Worm (Caenorhabditis elegans) whole organism, L3 larva: ENCODE data around the gene nas-24.

Source experiments
- ZK546.5 ChIP-seq: sonication (generic microtip); optimal IDR thresholded peaks from 2 replicates; lab custom pipeline; 2017; ENCODE audit warnings: missing biosample characterization, missing genetic modification characterization
- aly-2 ChIP-seq: fragments of 150-350 bp; optimal IDR thresholded peaks from 2 replicates; lab custom pipeline; 2014; ENCODE audit warnings: missing biosample characterization, missing genetic modification characterization
- ama-1 ChIP-seq: fragments of 150-350 bp; optimal IDR thresholded peaks from 2 replicates; lab custom pipeline; 2018
- ceh-16 ChIP-seq: sonication (generic microtip); optimal IDR thresholded peaks from 2 replicates; lab custom pipeline; 2017; ENCODE audit warnings: missing biosample characterization, missing genetic modification characterization
- ceh-82 ChIP-seq: fragments of 150-350 bp; optimal IDR thresholded peaks from 2 replicates; lab custom pipeline; 2014; ENCODE audit warnings: missing biosample characterization, missing genetic modification characterization
- egl-5 ChIP-seq: fragments of 150-350 bp; optimal IDR thresholded peaks from 2 replicates; lab custom pipeline; 2017; ENCODE audit warnings: missing biosample characterization, missing genetic modification reagents, missing genetic modification characterization, inconsistent platforms
- elt-1 ChIP-seq: fragments of 150-350 bp; optimal IDR thresholded peaks from 2 replicates; lab custom pipeline; 2014; ENCODE audit warnings: missing biosample characterization, missing genetic modification characterization
- elt-2 ChIP-seq: sonication (generic microtip); optimal IDR thresholded peaks from 2 replicates; lab custom pipeline; 2016; ENCODE audit warnings: missing genetic modification reagents, mild to moderate bottlenecking, missing genetic modification characterization, missing compliant biosample characterization
- elt-3 ChIP-seq, 3 experiments: fragments of 150-350 bp in 1 of 3; sonication (generic microtip) in 2 of 3; optimal IDR thresholded peaks; 2 replicates in 2 of 3; 4 replicates in 1 of 3; lab custom pipeline; 2014 to 2017; ENCODE audit warnings: missing biosample characterization in 3 of 3, missing genetic modification characterization in 3 of 3
- fkh-2 ChIP-seq: fragments of 150-350 bp; optimal IDR thresholded peaks from 2 replicates; lab custom pipeline; 2014; ENCODE audit warnings: missing biosample characterization, missing genetic modification reagents, missing genetic modification characterization
- hmg-11 ChIP-seq: sonication (generic microtip); optimal IDR thresholded peaks from 2 replicates; lab custom pipeline; 2016; ENCODE audit warnings: missing genetic modification characterization, missing compliant biosample characterization
- lin-15B ChIP-seq: fragments of 150-350 bp; optimal IDR thresholded peaks from 2 replicates; lab custom pipeline; 2014; ENCODE audit warnings: missing biosample characterization, missing genetic modification characterization
- lin-39 ChIP-seq: fragments of 150-350 bp; optimal IDR thresholded peaks from 2 replicates; lab custom pipeline; 2018; ENCODE audit warnings: missing biosample characterization, missing genetic modification reagents, missing genetic modification characterization
- lsy-12 ChIP-seq: sonication (generic microtip); optimal IDR thresholded peaks from 2 replicates; lab custom pipeline; 2016; ENCODE audit warnings: mild to moderate bottlenecking, missing genetic modification characterization, missing compliant biosample characterization
- mdl-1 ChIP-seq: fragments of 150-350 bp; optimal IDR thresholded peaks from 2 replicates; lab custom pipeline; 2014; ENCODE audit warnings: missing biosample characterization, missing genetic modification characterization
- nfya-1 ChIP-seq: sonication (generic microtip); optimal IDR thresholded peaks from 2 replicates; lab custom pipeline; 2017; ENCODE audit warnings: missing genetic modification characterization, mild to moderate bottlenecking, missing compliant biosample characterization, antibody characterized with exemption, moderate library complexity; ENCODE audit not compliant: insufficient read depth
- nhr-11 ChIP-seq: fragments of 150-350 bp; optimal IDR thresholded peaks from 2 replicates; lab custom pipeline; 2014; ENCODE audit warnings: missing biosample characterization, missing genetic modification characterization
- nhr-12 ChIP-seq: fragments of 150-350 bp; optimal IDR thresholded peaks from 2 replicates; lab custom pipeline; 2014; ENCODE audit warnings: missing biosample characterization, missing genetic modification characterization
- nhr-23 ChIP-seq: fragments of 150-350 bp; optimal IDR thresholded peaks from 2 replicates; lab custom pipeline; 2014; ENCODE audit warnings: missing biosample characterization, missing genetic modification reagents, missing genetic modification characterization
- nhr-25 ChIP-seq: sonication (generic microtip); optimal IDR thresholded peaks from 2 replicates; lab custom pipeline; 2017; ENCODE audit warnings: missing biosample characterization, missing genetic modification characterization
- nhr-67 ChIP-seq: fragments of 150-350 bp; optimal IDR thresholded peaks from 2 replicates; lab custom pipeline; 2014; ENCODE audit warnings: missing biosample characterization, missing genetic modification characterization
- nhr-76 ChIP-seq: fragments of 150-350 bp; sonication (generic microtip); optimal IDR thresholded peaks from 5 replicates; lab custom pipeline; 2014; ENCODE audit warnings: missing biosample characterization, missing genetic modification characterization
- nhr-77 ChIP-seq: fragments of 150-350 bp; optimal IDR thresholded peaks from 2 replicates; lab custom pipeline; 2014; ENCODE audit warnings: missing biosample characterization, missing genetic modification characterization
- pha-4 ChIP-seq: fragments of 150-350 bp; optimal IDR thresholded peaks from 2 replicates; lab custom pipeline; 2014; ENCODE audit warnings: missing biosample characterization, missing genetic modification reagents, missing genetic modification characterization
- pqm-1 ChIP-seq: fragments of 150-350 bp; optimal IDR thresholded peaks from 2 replicates; lab custom pipeline; 2017; ENCODE audit warnings: missing biosample characterization, missing genetic modification characterization, inconsistent platforms
- sea-2 ChIP-seq: fragments of 150-350 bp; sonication (generic microtip); optimal IDR thresholded peaks from 4 replicates; lab custom pipeline; 2014; ENCODE audit warnings: missing biosample characterization, missing genetic modification reagents, missing genetic modification characterization
- skn-1 ChIP-seq: fragments of 150-350 bp; optimal IDR thresholded peaks from 2 replicates; lab custom pipeline; 2014; ENCODE audit warnings: missing biosample characterization, missing genetic modification characterization
- snpc-4 ChIP-seq: fragments of 150-350 bp; optimal IDR thresholded peaks from 2 replicates; lab custom pipeline; 2014; ENCODE audit warnings: missing biosample characterization, missing genetic modification characterization
- unc-39 ChIP-seq: sonication (generic microtip); optimal IDR thresholded peaks from 4 replicates; lab custom pipeline; 2017; ENCODE audit warnings: missing biosample characterization, missing genetic modification characterization
- unc-62 ChIP-seq: fragments of 150-350 bp; sonication (generic microtip); optimal IDR thresholded peaks from 4 replicates; lab custom pipeline; 2014; ENCODE audit warnings: missing biosample characterization, missing genetic modification reagents, missing genetic modification characterization
- zag-1 ChIP-seq: fragments of 150-350 bp; optimal IDR thresholded peaks from 2 replicates; lab custom pipeline; 2014; ENCODE audit warnings: missing biosample characterization, missing genetic modification characterization

The nas-24 gene

ce11 chrV:13763723-13764122 lies 5.5 kb upstream of the nas-24 start:
- TF ChIP-seq sea-2 (GFP tag; lab: Kevin White, UChicago) (no peak), nhr-11 (tag; lab: Kevin White, UChicago) (peak; percentile 18), ceh-82 (tag; lab: Kevin White, UChicago) (no peak)

DNA sequence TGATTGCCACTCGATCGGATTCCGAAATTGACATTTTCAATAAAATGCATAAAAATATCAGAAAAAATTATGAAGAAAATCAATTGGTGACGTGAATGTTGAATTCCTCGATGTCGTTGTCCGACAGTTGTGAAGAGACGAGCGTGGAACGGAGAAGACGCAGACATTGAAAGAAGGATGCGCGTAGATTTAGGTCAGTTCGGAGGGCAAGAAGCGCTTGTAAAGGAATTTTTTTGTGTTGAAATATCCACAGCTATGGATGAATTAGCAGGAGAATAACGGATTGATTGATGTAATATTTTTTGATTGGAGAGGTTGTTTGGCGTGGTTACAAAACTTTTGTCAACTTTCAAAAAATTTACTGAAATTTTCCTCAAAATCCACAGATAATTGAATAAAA lies 798 bp upstream of the nas-24 start, which contains the start of gene F20G2.3:
Gene F20G2.3 (minus strand): TSS at position 101 of the 400 bp plus-strand sequence.
- TF ChIP-seq mdl-1 (no peak), nhr-12 (tag; lab: Kevin White, UChicago) (no peak), egl-5 (tag; lab: Kevin White, UChicago) (no peak), elt-2 (tag; lab: Kevin White, UChicago) (no peak), fkh-2 (tag; lab: Kevin White, UChicago) (no peak), nhr-23 (peak; percentile 63)
- TF ChIP-seq, all 47 proteins: peak for 1

DNA sequence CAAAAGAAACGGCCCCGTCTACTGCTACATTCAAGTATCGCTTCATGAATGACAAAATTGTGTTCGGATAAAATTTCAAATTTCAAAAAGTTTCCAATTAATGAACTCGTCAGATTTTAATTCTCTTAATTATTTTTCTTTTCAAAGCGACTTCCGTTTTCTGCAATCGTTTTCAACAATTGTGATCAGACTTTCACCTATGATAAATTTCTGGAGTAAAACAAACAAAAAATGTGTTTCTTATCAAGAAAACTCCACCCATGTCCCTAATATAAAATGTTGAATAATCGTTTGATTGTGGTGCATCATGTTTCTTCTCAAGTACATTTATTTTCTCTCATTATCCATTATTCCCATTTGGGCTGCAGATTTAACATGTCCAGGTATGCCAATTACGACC lies 2.0 kb downstream of the nas-24 start, which contains the start of gene F20G2.5:
Gene F20G2.5 (plus strand): TSS at position 301 of the 400 bp plus-strand sequence.
- TF ChIP-seq pqm-1 (tag; lab: Kevin White, UChicago), result peak; percentile 40
- peak; percentile 40 for TF ChIP-seq elt-2 (tag; lab: Kevin White, UChicago)
- TF ChIP-seq ceh-16, result no peak

DNA sequence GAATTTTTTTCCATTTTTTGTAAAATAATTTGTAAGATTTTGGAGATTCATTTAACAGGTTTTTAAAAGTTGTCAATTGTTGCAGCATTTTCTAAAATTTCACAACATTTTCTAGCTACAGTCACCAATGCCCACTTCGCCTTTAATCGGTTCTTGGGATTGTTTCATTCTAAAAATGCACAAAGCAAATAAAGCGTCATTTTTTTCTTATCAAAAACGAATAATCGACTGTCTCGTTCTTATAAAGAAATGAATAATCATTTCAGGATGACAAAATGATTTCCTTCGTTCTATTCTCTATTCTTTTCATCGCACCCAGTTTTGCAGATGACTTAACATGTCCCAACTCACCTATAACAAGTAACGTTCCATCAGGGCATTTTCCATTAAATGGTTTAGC lies 6.3 kb downstream of the nas-24 start, which contains the start of gene F53C11.1:
Gene F53C11.1 (plus strand): TSS at position 268 of the 400 bp plus-strand sequence.
- TF ChIP-seq nhr-25 (tag; lab: Kevin White, UChicago) (no peak), nhr-77 (tag; lab: Kevin White, UChicago) (no peak), elt-2 (tag; lab: Kevin White, UChicago) (peak; percentile 28), pqm-1 (tag; lab: Kevin White, UChicago) (peak; percentile 73), zag-1 (tag; lab: Kevin White, UChicago) (no peak)

ce11 chrV:13777857-13778256 lies 8.7 kb downstream of the nas-24 start, which contains the start of gene F53C11.9:
Gene F53C11.9 (plus strand): TSS chrV:13778015.
- TF ChIP-seq elt-2 (tag; lab: Kevin White, UChicago) (no peak), nhr-25 (tag; lab: Kevin White, UChicago) (no peak), snpc-4 (no peak), pha-4 (tag; lab: Kevin White, UChicago) (peak; percentile 52), elt-3 (tag; optimal IDR thresholded peaks at IDR 0.05; lab: Kevin White, UChicago) (no peak), nhr-77 (tag; lab: Kevin White, UChicago) (no peak), lin-15B (tag; lab: Kevin White, UChicago) (no peak), hmg-11 (no peak), nhr-11 (tag; lab: Kevin White, UChicago) (no peak), nhr-12 (tag; lab: Kevin White, UChicago) (no peak), lsy-12 (tag; lab: Kevin White, UChicago) (no peak), unc-62 (peak; percentile 32), nfya-1 (tag; lab: Kevin White, UChicago) (peak; percentile 10), egl-5 (tag; lab: Kevin White, UChicago) (peak; percentile 96), aly-2 (tag; lab: Kevin White, UChicago) (no peak), lin-39 (tag; lab: Kevin White, UChicago) (peak; percentile 72), fkh-2 (tag; lab: Kevin White, UChicago) (no peak)

- TF ChIP-seq nhr-25 (tag; lab: Kevin White, UChicago), result no peak
- TF ChIP-seq unc-62, result no peak
- TF ChIP-seq lin-39 (tag; lab: Kevin White, UChicago), result no peak
- TF ChIP-seq pha-4 (tag; lab: Kevin White, UChicago), result no peak
- no peak for TF ChIP-seq aly-2 (tag; lab: Kevin White, UChicago)
- no peak for TF ChIP-seq hmg-11
- no peak for TF ChIP-seq nhr-76
- TF ChIP-seq ama-1 (lab: Kevin White, UChicago), result no peak
- no peak for TF ChIP-seq nhr-67
- TF ChIP-seq unc-39 (tag; lab: Kevin White, UChicago), result no peak
- TF ChIP-seq skn-1 (tag; lab: Kevin White, UChicago), result no peak
- TF ChIP-seq fkh-2 (tag; lab: Kevin White, UChicago), result no peak
- no peak for TF ChIP-seq nfya-1 (tag; lab: Kevin White, UChicago)
- TF ChIP-seq lsy-12 (tag; lab: Kevin White, UChicago), result no peak
- TF ChIP-seq egl-5 (tag; lab: Kevin White, UChicago), result no peak
- TF ChIP-seq ceh-16, result no peak
- no peak for TF ChIP-seq ceh-82 (tag; lab: Kevin White, UChicago)
- no peak for TF ChIP-seq pqm-1 (tag; lab: Kevin White, UChicago)
- no peak for TF ChIP-seq ZK546.5 (tag; lab: Kevin White, UChicago)
- no peak for TF ChIP-seq elt-1 (tag; lab: Kevin White, UChicago)
Measured at ce11 chrV:13780902-13781301, 11.7 kb downstream of the nas-24 start.
